Worm (Caenorhabditis elegans) whole organism, young adult: ENCODE results near the gene nas-1.

Source experiments
- K12H6.12 ChIP-seq: fragments of 200-800 bp; sonication (Bioruptor generic); optimal IDR thresholded peaks from 2 replicates; lab custom pipeline; 2018; ENCODE audit warnings: mild to moderate bottlenecking, missing genetic modification characterization, missing compliant biosample characterization
- ama-1 ChIP-seq, 3 experiments: fragments of 150-350 bp in 1 of 3; sonication (generic microtip) in 2 of 3; optimal IDR thresholded peaks; 2 replicates each; lab custom pipeline; 2014 to 2018; ENCODE audit warnings: missing biosample characterization in 2 of 3, missing genetic modification characterization in 2 of 3, missing genetic modification reagents in 2 of 3
- bed-2 ChIP-seq: fragments of 200-800 bp; sonication (Bioruptor generic); IDR thresholded peaks from 2 replicates; pipeline ENCODE4 v1.3.6; 2022; ENCODE audit warnings: missing genetic modification reagents, missing genetic modification characterization, missing compliant biosample characterization
- ceh-100 ChIP-seq: fragments of 200-800 bp; sonication (Bioruptor generic); IDR thresholded peaks from 2 replicates; pipeline ENCODE4 v1.3.6; 2022; ENCODE audit warnings: missing genetic modification reagents, missing genetic modification characterization, missing compliant biosample characterization
- efl-1 ChIP-seq: fragments of 150-350 bp; optimal IDR thresholded peaks from 2 replicates; lab custom pipeline; 2014; ENCODE audit warnings: missing biosample characterization, missing genetic modification reagents, missing genetic modification characterization
- fkh-3 ChIP-seq: sonication (generic microtip); optimal IDR thresholded peaks from 2 replicates; lab custom pipeline; 2016; ENCODE audit warnings: mild to moderate bottlenecking, missing genetic modification characterization, missing compliant biosample characterization
- repo-1 ChIP-seq: sonication (generic microtip); optimal IDR thresholded peaks from 2 replicates; lab custom pipeline; 2017; ENCODE audit warnings: mild to moderate bottlenecking, missing genetic modification characterization, missing compliant biosample characterization
- snpc-3.4 ChIP-seq: sonication (generic microtip); optimal IDR thresholded peaks from 2 replicates; lab custom pipeline; 2017; ENCODE audit warnings: missing genetic modification characterization, mild to moderate bottlenecking, missing compliant biosample characterization, antibody characterized with exemption, moderate library complexity, missing genotype, missing genetic modification reagents
- snpc-4 ChIP-seq, 5 experiments: fragments of 150-350 bp in 1 of 5; sonication (generic microtip) in 4 of 5; optimal IDR thresholded peaks; 2 replicates each; lab custom pipeline; 2014 to 2018; ENCODE audit warnings: missing genetic modification characterization in 5 of 5, missing biosample characterization in 3 of 5, antibody characterized with exemption in 2 of 5, mild to moderate bottlenecking in 2 of 5, missing compliant biosample characterization in 2 of 5, missing genotype in 2 of 5, moderate library complexity in 2 of 5, missing genetic modification reagents in 1 of 5

- TF ChIP-seq repo-1 (tag; lab: Kevin White, UChicago) (no peak), efl-1 (GFP tag; lab: Kevin White, UChicago) (no peak), fkh-3 (tag; lab: Kevin White, UChicago) (no peak), ceh-100 (no peak), K12H6.12 (no peak), snpc-4 (GFP tag; optimal IDR thresholded peaks at IDR 0.05; lab: Kevin White, UChicago) (no peak), snpc-4 (tag; optimal IDR thresholded peaks at IDR 0.05; lab: Kevin White, UChicago) (no peak), snpc-3.4 (tag; lab: Kevin White, UChicago) (no peak), bed-2 (GFP tag; lab: Robert Waterston, UW) (no peak), ama-1 (optimal IDR thresholded peaks at IDR 0.05; lab: Kevin White, UChicago) (no peak), ama-1 (GFP tag; optimal IDR thresholded peaks at IDR 0.05; lab: Kevin White, UChicago) (no peak)
Observed at ce11 chrIII:13390789-13391188, 14.8 kb upstream of the nas-1 start.
